Worm (Caenorhabditis elegans) whole organism, L2 larva: ENCODE data around the gene lap-1.

Experiments used
- ama-1 ChIP-seq: fragments of 150-350 bp; optimal IDR thresholded peaks from 2 replicates; lab custom pipeline; 2018; ENCODE audit warnings: inconsistent platforms
- nhr-11 ChIP-seq: fragments of 150-350 bp; optimal IDR thresholded peaks from 2 replicates; lab custom pipeline; 2014; ENCODE audit warnings: missing biosample characterization, missing genetic modification characterization
- nhr-6 ChIP-seq: fragments of 150-350 bp; optimal IDR thresholded peaks from 2 replicates; lab custom pipeline; 2014; ENCODE audit warnings: missing biosample characterization, missing genetic modification characterization
- sem-4 ChIP-seq: fragments of 150-350 bp; optimal IDR thresholded peaks from 2 replicates; lab custom pipeline; 2014; ENCODE audit warnings: missing biosample characterization, missing genetic modification reagents, missing genetic modification characterization
- snpc-4 ChIP-seq: fragments of 150-350 bp; optimal IDR thresholded peaks from 2 replicates; lab custom pipeline; 2014; ENCODE audit warnings: missing biosample characterization, missing genetic modification characterization

- TF ChIP-seq nhr-11 (tag; lab: Kevin White, UChicago) = no peak
- TF ChIP-seq snpc-4 (tag; lab: Kevin White, UChicago) = no peak
- TF ChIP-seq sem-4 (tag; lab: Kevin White, UChicago) = no peak
- TF ChIP-seq ama-1 (lab: Kevin White, UChicago) = no peak
- no peak for TF ChIP-seq nhr-6 (tag; lab: Kevin White, UChicago)
These were observed 30.9 kb downstream of the lap-1 start for ce11 chrIII:8370846-8371257.
